Fruit fly (Drosophila melanogaster) whole organism, larva: ENCODE data around the gene CG33269.
"Not testable (repeated sequence)": the region's sequence is repeated elsewhere in the genome, so short reads cannot be mapped to it uniquely, and the experiment has no call there.

Experiments used
- noc ChIP-seq: fragments of 200-800 bp; sonication (Bioruptor generic); optimal IDR thresholded peaks from 3 replicates; lab custom pipeline; 2019; ENCODE audit warnings: missing biosample characterization, mild to moderate bottlenecking, missing genetic modification characterization, moderate library complexity

CG33269 gene

DNA sequence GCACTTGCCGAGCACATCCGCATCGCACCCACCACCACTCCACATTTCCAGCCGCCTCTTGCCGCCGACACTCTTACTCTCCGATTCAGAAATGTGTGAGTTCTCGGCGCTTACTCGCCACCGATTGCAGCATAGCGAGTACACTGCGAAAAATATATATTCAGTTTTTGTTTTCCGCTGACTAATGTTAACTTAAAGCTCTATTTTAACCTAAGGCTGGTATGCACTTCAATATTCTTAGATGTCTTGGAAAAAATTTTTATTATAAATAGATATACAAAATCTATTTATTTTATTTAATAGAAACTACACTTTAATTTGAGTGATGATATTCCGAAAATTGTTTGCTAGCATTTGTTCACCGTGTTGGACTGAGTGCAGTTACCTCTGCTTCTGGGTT is 17.3 kb upstream of the CG33269 start:
- no peak for TF ChIP-seq noc (tag; lab: Kevin White, UChicago)

dm6 chr3L:11596585-11597252 is 14.7 kb upstream of the CG33269 start, which contains the start of gene CG7368:
Gene CG7368, plus strand, starts transcription at chr3L:11597202.
- TF ChIP-seq noc (tag; lab: Kevin White, UChicago) = no peak

DNA sequence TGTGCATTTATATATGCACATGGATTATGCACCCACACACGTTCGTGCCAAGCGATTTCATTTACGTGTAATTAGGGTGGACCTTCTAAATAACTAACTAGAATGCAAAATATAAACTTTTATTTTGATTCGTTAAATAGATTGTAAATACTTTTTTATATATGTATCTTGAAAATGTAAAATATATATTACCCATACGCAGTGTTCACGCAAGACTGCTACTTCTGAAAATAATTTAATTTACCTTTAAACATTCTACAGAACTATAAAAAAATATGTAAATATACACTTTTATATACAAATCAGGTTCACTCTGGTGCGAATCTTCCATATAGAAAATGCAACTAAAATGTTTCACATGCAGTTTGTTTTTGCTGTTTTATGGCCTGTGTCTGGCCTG is 11.8 kb upstream of the CG33269 start:
- TF ChIP-seq noc (tag; lab: Kevin White, UChicago) = no peak

- no peak for TF ChIP-seq noc (tag; lab: Kevin White, UChicago)
These were observed 9.8 kb upstream of the CG33269 start for dm6 chr3L:11591803-11592202.

DNA sequence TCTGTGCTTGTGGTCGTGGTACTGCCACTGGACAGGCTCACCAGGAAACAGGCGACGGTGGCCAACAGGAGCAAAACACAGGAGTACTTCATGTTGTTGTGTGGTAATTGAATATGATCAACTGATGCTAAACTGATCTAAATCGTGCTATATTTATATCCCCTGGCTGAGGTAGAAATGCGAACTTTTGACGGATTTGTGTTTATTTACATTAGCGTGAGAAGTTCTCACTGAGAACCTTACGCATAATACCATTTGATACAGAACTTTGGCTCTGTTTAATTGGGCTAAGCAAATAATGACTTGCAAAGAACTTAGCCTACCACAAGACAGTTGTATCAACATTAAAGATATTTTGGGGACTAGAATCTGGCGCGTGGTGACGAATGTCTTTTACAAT is 9.1 kb upstream of the CG33269 start, which contains the start of gene CG33268:
Gene CG33268 (minus strand): TSS at position 101 of the 400 bp plus-strand sequence.
- TF ChIP-seq noc (tag; lab: Kevin White, UChicago) = no peak

DNA sequence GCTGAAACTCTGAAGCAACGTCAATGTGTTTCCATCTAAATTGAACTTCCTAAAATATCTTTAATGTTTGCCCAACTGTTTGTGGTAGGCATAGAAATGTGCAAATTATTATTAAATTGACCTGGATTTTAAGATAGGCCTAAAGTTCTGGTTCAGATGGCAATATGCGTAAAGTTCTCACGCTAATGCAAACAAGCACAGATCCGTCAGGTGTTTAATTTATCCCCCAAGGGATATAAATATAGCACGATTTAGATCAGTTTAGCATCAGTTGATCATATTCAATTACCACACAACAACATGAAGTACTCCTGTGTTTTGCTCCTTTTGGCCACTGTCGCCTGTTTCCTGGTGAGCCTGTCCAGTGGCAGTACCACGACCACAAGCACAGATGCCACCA is 7.4 kb upstream of the CG33269 start, which contains the start of gene CG7377:
Gene CG7377 (plus strand): TSS at position 301 of the 400 bp plus-strand sequence.
- TF ChIP-seq noc (tag; lab: Kevin White, UChicago) = not testable (repeated sequence)

DNA sequence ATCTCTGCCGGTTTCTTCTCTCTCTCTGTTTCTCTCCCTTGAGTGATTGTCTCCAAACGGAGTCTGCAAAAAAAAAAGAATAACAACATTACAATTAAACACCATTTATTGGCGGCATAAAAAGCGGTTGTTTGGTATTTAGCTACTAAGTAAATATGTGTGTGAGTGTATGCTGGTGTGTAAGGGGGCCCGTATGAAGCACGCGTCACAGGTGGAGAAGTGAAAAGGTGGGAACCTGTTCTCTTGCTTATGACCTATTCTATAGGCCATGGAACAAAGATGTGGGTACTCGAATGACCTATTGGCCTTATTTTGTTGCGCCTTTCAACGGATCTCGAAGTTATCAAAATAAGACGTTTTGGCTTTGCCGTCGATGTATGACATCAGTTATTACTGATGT is 6.6 kb upstream of the CG33269 start:
- TF ChIP-seq noc (tag; lab: Kevin White, UChicago) = no peak

dm6 chr3L:11587720-11588580 is 6.0 kb upstream of the CG33269 start, which contains the start of gene rt:
Gene rt, minus strand, starts transcription at chr3L:11587770.
- TF ChIP-seq noc (tag; lab: Kevin White, UChicago) = no peak

- TF ChIP-seq noc (tag; lab: Kevin White, UChicago) = no peak
These were observed 4.9 kb upstream of the CG33269 start for dm6 chr3L:11586794-11587462.

DNA sequence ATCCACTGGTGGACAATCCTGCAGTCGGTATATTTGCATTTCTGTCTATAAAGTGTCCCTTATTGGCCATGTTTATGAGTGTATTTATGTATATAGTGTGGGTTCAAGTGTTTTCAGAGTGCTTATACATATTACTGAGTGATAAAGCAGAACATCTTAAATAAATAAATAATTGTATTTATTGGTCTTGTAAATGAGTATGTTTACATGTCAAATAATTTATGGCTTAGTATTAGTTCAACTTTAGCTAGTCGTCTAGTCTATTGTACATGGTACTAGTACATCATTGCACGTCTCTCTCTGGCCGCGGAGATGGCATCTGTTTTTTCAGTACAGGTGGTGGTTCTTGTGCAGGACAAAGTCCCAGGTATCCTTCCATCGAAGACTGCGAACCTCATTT is 2.0 kb upstream of the CG33269 start, which contains the start of gene CG32086:
Gene CG32086 (minus strand): TSS at position 101 of the 400 bp plus-strand sequence.
- TF ChIP-seq noc (tag; lab: Kevin White, UChicago) = no peak

DNA sequence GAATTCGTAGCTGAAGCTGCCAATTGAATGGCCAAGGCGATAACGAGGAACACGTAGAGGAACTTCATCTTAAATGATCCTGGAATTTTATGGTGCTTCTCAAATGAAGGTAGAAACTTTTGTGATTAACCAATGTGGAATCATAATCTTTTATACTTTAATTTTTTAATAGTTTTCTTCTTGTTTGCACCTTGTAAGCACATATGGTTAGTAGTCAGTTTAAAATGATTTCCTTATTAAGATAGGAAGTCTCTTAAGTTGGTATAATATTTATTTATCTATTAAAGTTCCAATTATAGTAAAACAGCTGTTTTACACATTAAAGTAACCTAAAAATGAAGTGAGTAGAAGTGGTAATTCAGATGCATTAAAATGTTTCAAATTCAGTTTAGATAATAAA is 1.1 kb downstream of the CG33269 start, which contains the start of gene CG43391:
Gene CG43391 (minus strand): TSS at position 101 of the 400 bp plus-strand sequence.
- no peak for TF ChIP-seq noc (tag; lab: Kevin White, UChicago)

dm6 chr3L:11579919-11580318 is 2.1 kb downstream of the CG33269 start, which contains the start of gene CG43390:
Gene CG43390, minus strand, starts transcription at chr3L:11579950.
- no peak for TF ChIP-seq noc (tag; lab: Kevin White, UChicago)

DNA sequence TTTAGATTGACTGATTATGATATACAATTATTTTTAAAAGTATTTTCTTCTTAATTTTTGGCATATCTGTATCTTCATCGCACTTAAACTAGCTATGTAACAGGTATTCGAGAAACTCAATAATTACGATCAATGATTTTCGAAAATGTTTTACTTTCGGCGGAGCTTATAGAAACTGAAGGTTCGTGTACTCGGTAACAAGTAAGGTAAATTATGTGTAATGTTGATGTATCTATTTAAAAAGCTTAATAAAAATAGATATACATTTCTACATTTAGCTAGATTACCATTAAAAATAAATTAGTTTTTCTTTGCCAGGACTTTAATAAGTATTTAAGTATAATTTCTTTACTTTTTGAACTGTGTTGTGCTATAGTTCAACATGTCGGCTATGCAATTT is 3.1 kb downstream of the CG33269 start:
- no peak for TF ChIP-seq noc (tag; lab: Kevin White, UChicago)

- TF ChIP-seq noc (tag; lab: Kevin White, UChicago) = no peak
These were observed 3.8 kb downstream of the CG33269 start, which contains the start of gene CG33270 for dm6 chr3L:11578211-11578673. Gene CG33270, minus strand, starts transcription at chr3L:11578623.

dm6 chr3L:11577395-11577794 is 4.6 kb downstream of the CG33269 start, which contains the start of gene CG33271:
Gene CG33271, minus strand, starts transcription at chr3L:11577495.
- no peak for TF ChIP-seq noc (tag; lab: Kevin White, UChicago)
